Fruit fly (Drosophila melanogaster): ENCODE measurements around the gene CREG.

CREG gene

dm6 chr3R:17371094-17371493 lies 23.3 kb downstream of the CREG start (continued):
- TF ChIP-seq sens-2 (GFP tag; IDR thresholded peaks at IDR 0.05) (no peak), zfh2 (GFP tag; optimal IDR thresholded peaks at IDR 0.05) (peak; percentile 3), CG6791 (GFP tag; IDR thresholded peaks at IDR 0.05; ENCODE audit: partially characterized antibody) (no peak), cas (GFP tag; IDR thresholded peaks at IDR 0.05) (no peak), lilli (GFP tag; optimal IDR thresholded peaks at IDR 0.05) (peak; percentile 2), CG2712 (tag; optimal IDR thresholded peaks at IDR 0.05) (no peak), CG6254 (GFP tag; optimal IDR thresholded peaks at IDR 0.05) (no peak), sisA (GFP tag; IDR thresholded peaks at IDR 0.05) (0 out of 2 replicates have a peak, but pooled peaks have one; percentile 6), Elba2 (GFP tag; optimal IDR thresholded peaks at IDR 0.05) (no peak), slou (GFP tag; optimal IDR thresholded peaks at IDR 0.05) (no peak), CG7928 (GFP tag; optimal IDR thresholded peaks at IDR 0.05) (no peak), maf-S (GFP tag; optimal IDR thresholded peaks at IDR 0.05) (no peak), Bdp1 (GFP tag; optimal IDR thresholded peaks at IDR 0.05) (no peak), scrt (GFP tag; optimal IDR thresholded peaks at IDR 0.05) (peak; percentile 10), knrl (GFP tag; IDR thresholded peaks at IDR 0.05; ENCODE audit: partially characterized antibody) (no peak), ERR (GFP tag; optimal IDR thresholded peaks at IDR 0.05) (no peak), CG31388 (GFP tag; optimal IDR thresholded peaks at IDR 0.05) (no peak), Adf1 (GFP tag; IDR thresholded peaks at IDR 0.05) (no peak), CG14441 (GFP tag; IDR thresholded peaks at IDR 0.05) (0 out of 2 replicates have a peak, but pooled peaks have one; percentile 13), CG2889 (GFP tag; IDR thresholded peaks at IDR 0.05) (no peak), CG16813 (GFP tag; IDR thresholded peaks at IDR 0.05; ENCODE audit: partially characterized antibody) (no peak), CG16779 (GFP tag; IDR thresholded peaks at IDR 0.05) (no peak), vfl (GFP tag; optimal IDR thresholded peaks at IDR 0.05) (no peak), grn (GFP tag; optimal IDR thresholded peaks at IDR 0.05) (no peak), zf30C (GFP tag; optimal IDR thresholded peaks at IDR 0.05) (no peak), jumu (GFP tag; optimal IDR thresholded peaks at IDR 0.05) (no peak), Atf-2 (GFP tag; optimal IDR thresholded peaks at IDR 0.05) (no peak), CoRest (tag; optimal IDR thresholded peaks at IDR 0.05) (no peak), Nf-YA (GFP tag; IDR thresholded peaks at IDR 0.05) (no peak), CG10267 (tag; optimal IDR thresholded peaks at IDR 0.05) (no peak), aop (GFP tag; IDR thresholded peaks at IDR 0.05) (no peak), ham (GFP tag; IDR thresholded peaks at IDR 0.05) (no peak), NFAT (GFP tag; IDR thresholded peaks at IDR 0.05) (peak; percentile 4; the same call in 1 of the 2 replicates), HLHmδ (GFP tag; optimal IDR thresholded peaks at IDR 0.05) (no peak), Sox102F (GFP tag; optimal IDR thresholded peaks at IDR 0.05) (peak; percentile 19), ftz-f1 (GFP tag; optimal IDR thresholded peaks at IDR 0.05) (no peak), tna (GFP tag; IDR thresholded peaks at IDR 0.05; ENCODE audit: partially characterized antibody) (no peak), gsb (GFP tag; IDR thresholded peaks at IDR 0.05) (no peak), HHEX (GFP tag; optimal IDR thresholded peaks at IDR 0.05) (peak; percentile 15), Aef1 (GFP tag; IDR thresholded peaks at IDR 0.05) (0 out of 3 replicates have a peak, but pooled peaks have one; percentile 34), Asciz (GFP tag; optimal IDR thresholded peaks at IDR 0.05) (no peak), ind (GFP tag; optimal IDR thresholded peaks at IDR 0.05) (peak; percentile 11), pros (GFP tag; optimal IDR thresholded peaks at IDR 0.05) (no peak), Six4 (GFP tag; optimal IDR thresholded peaks at IDR 0.05) (no peak), TFAM (GFP tag; optimal IDR thresholded peaks at IDR 0.05) (no peak), Ets65A (GFP tag) (no peak), CG15269 (tag; optimal IDR thresholded peaks at IDR 0.05) (peak; percentile 14), Hmx (GFP tag; optimal IDR thresholded peaks at IDR 0.05) (no peak), CG10959 (GFP tag; IDR thresholded peaks at IDR 0.05) (no peak), CG11398 (GFP tag; optimal IDR thresholded peaks at IDR 0.05) (no peak), Dip3 (GFP tag; optimal IDR thresholded peaks at IDR 0.05) (no peak), CG10274 (GFP tag; optimal IDR thresholded peaks at IDR 0.05) (no peak)
